Fruit fly (Drosophila melanogaster) whole organism, embryonic: Measurements from ENCODE around the gene Nckx30C.
A peak's percentile ranks its signal among the peaks of the same experiment; 100 is the strongest.

Experiments used
- Awh ChIP-seq: fragments of 200-800 bp; sonication (Bioruptor generic); IDR thresholded peaks from 2 replicates; pipeline ENCODE4, ENCODE4 v1.3.6; 2022; ENCODE audit warnings: missing biosample characterization, missing genetic modification characterization
- CG10959 ChIP-seq: fragments of 200-800 bp; sonication (Bioruptor generic); IDR thresholded peaks from 2 replicates; pipeline ENCODE4 v1.3.6; 2022; ENCODE audit warnings: missing biosample characterization, missing genetic modification characterization
- CG11093 ChIP-seq: fragments of 200-800 bp; sonication (Bioruptor generic); IDR thresholded peaks from 3 replicates; pipeline ENCODE4 v1.3.6; 2022; ENCODE audit warnings: missing biosample characterization, missing genetic modification characterization
- CG11398 ChIP-seq: fragments of 200-800 bp; sonication (Bioruptor generic); optimal IDR thresholded peaks from 2 replicates; lab custom pipeline; 2016; ENCODE audit warnings: missing biosample characterization, missing genetic modification characterization
- CG12236 ChIP-seq: fragments of 200-800 bp; sonication (Bioruptor generic); optimal IDR thresholded peaks from 2 replicates; lab custom pipeline; 2016; ENCODE audit warnings: missing biosample characterization, missing genetic modification characterization
- CG13894 ChIP-seq: fragments of 200-800 bp; sonication (Bioruptor generic); optimal IDR thresholded peaks from 3 replicates; lab custom pipeline; 2018; ENCODE audit warnings: missing biosample characterization, mild to moderate bottlenecking, missing genetic modification characterization, moderate library complexity
- CG14441 ChIP-seq: fragments of 200-800 bp; sonication (Bioruptor generic); IDR thresholded peaks from 2 replicates; pipeline ENCODE4 v1.3.6; 2022; ENCODE audit warnings: missing biosample characterization, missing genetic modification characterization
- CG15514 ChIP-seq: fragments of 200-800 bp; sonication (Bioruptor generic); optimal IDR thresholded peaks from 3 replicates; lab custom pipeline; 2017; ENCODE audit warnings: missing biosample characterization, missing genetic modification characterization, mild to moderate bottlenecking, moderate library complexity, missing genetic modification reagents
- CG1603 ChIP-seq: fragments of 200-800 bp; sonication (Bioruptor generic); optimal IDR thresholded peaks from 2 replicates; lab custom pipeline; 2019; ENCODE audit warnings: missing biosample characterization, mild to moderate bottlenecking, missing genetic modification characterization, moderate library complexity
- CG17912 ChIP-seq: fragments of 200-800 bp; sonication (Bioruptor generic); optimal IDR thresholded peaks from 2 replicates; lab custom pipeline; 2018; ENCODE audit warnings: missing biosample characterization, mild to moderate bottlenecking, missing genetic modification characterization
- CG1832 ChIP-seq: fragments of 200-800 bp; sonication (Bioruptor generic); optimal IDR thresholded peaks from 2 replicates; lab custom pipeline; 2017; ENCODE audit warnings: missing biosample characterization, mild to moderate bottlenecking, missing genetic modification characterization, inconsistent platforms
- CG2116 ChIP-seq: fragments of 200-800 bp; sonication (Bioruptor generic); optimal IDR thresholded peaks from 3 replicates; lab custom pipeline; 2018; ENCODE audit warnings: missing biosample characterization, mild to moderate bottlenecking, missing genetic modification characterization
- CG30403 ChIP-seq: fragments of 200-800 bp; sonication (Bioruptor generic); optimal IDR thresholded peaks from 3 replicates; lab custom pipeline; 2016; ENCODE audit warnings: missing biosample characterization, missing genetic modification characterization
- CG3065 ChIP-seq: fragments of 200-800 bp; sonication (Bioruptor generic); optimal IDR thresholded peaks from 2 replicates; lab custom pipeline; 2016; ENCODE audit warnings: missing biosample characterization, missing genetic modification characterization
- CG4854 ChIP-seq: fragments of 200-800 bp; sonication (Bioruptor generic); optimal IDR thresholded peaks from 2 replicates; lab custom pipeline; 2016; ENCODE audit warnings: missing biosample characterization, missing genetic modification characterization, inconsistent platforms
- CG5180 ChIP-seq: fragments of 200-800 bp; sonication (Bioruptor generic); optimal IDR thresholded peaks from 3 replicates; lab custom pipeline; 2017; ENCODE audit warnings: missing biosample characterization, missing genetic modification characterization, mild to moderate bottlenecking, moderate library complexity, missing genetic modification reagents
- CG6791 ChIP-seq: fragments of 200-800 bp; sonication (Bioruptor generic); IDR thresholded peaks from 3 replicates; pipeline ENCODE4 v1.3.6; 2022; ENCODE audit warnings: missing biosample characterization, missing genetic modification characterization; ENCODE audit not compliant: partially characterized antibody
- CG8089 ChIP-seq: fragments of 200-800 bp; sonication (Bioruptor generic); optimal IDR thresholded peaks from 3 replicates; lab custom pipeline; 2016; ENCODE audit warnings: missing biosample characterization, missing genetic modification characterization
- CG8478 ChIP-seq: fragments of >200 bp; optimal IDR thresholded peaks from 2 replicates; lab custom pipeline; 2018
- CG9817 ChIP-seq: fragments of 200-800 bp; sonication (Bioruptor generic); optimal IDR thresholded peaks from 2 replicates; lab custom pipeline; 2018; ENCODE audit warnings: missing biosample characterization, mild to moderate bottlenecking, missing genetic modification characterization, moderate library complexity
- CHES-1-like ChIP-seq: fragments of 200-800 bp; sonication (Bioruptor generic); optimal IDR thresholded peaks from 2 replicates; lab custom pipeline; 2016; ENCODE audit warnings: missing biosample characterization, missing genetic modification characterization
- CTCF ChIP-seq: fragments of 200-800 bp; sonication (Bioruptor generic); optimal IDR thresholded peaks from 2 replicates; lab custom pipeline; 2017; ENCODE audit warnings: missing biosample characterization, mild to moderate bottlenecking, missing genetic modification characterization, moderate library complexity
- D19B ChIP-seq: fragments of 200-800 bp; sonication (Bioruptor generic); optimal IDR thresholded peaks from 2 replicates; lab custom pipeline; 2017; ENCODE audit warnings: missing biosample characterization, mild to moderate bottlenecking, missing genetic modification characterization
- Dfd ChIP-seq, 2 experiments: fragments of >200 bp; optimal IDR thresholded peaks; 2 replicates each; lab custom pipeline; 2017; ENCODE audit warnings: missing biosample characterization in 2 of 2, missing genetic modification characterization in 2 of 2
- Dll ChIP-seq: fragments of 200-800 bp; sonication (Bioruptor generic); IDR thresholded peaks from 4 replicates; pipeline ENCODE4 v1.3.6; 2022; ENCODE audit warnings: missing biosample characterization, missing genetic modification characterization; ENCODE audit not compliant: partially characterized antibody
- Elba2 ChIP-seq: fragments of 200-800 bp; sonication (Bioruptor generic); optimal IDR thresholded peaks from 3 replicates; lab custom pipeline; 2016; ENCODE audit warnings: missing biosample characterization, missing genetic modification characterization
- Nf-YA ChIP-seq: fragments of 200-800 bp; sonication (Bioruptor generic); IDR thresholded peaks from 2 replicates; pipeline ENCODE4 v1.3.6; 2022; ENCODE audit warnings: missing biosample characterization, missing genetic modification characterization
- Opbp ChIP-seq: fragments of 200-800 bp; sonication (Bioruptor generic); IDR thresholded peaks from 3 replicates; pipeline ENCODE4 v1.3.6; 2022; ENCODE audit warnings: missing biosample characterization, missing genetic modification characterization; ENCODE audit not compliant: partially characterized antibody
- Side ChIP-seq: fragments of 200-800 bp; sonication (Bioruptor generic); optimal IDR thresholded peaks from 2 replicates; lab custom pipeline; 2016; ENCODE audit warnings: missing biosample characterization, missing genetic modification characterization
- TFAM ChIP-seq: fragments of 200-800 bp; sonication (Bioruptor generic); optimal IDR thresholded peaks from 2 replicates; lab custom pipeline; 2017; ENCODE audit warnings: missing biosample characterization, missing genetic modification characterization, inconsistent platforms
- YL-1 ChIP-seq: fragments of 200-800 bp; sonication (Bioruptor generic); optimal IDR thresholded peaks from 3 replicates; lab custom pipeline; 2017; ENCODE audit warnings: missing biosample characterization, mild to moderate bottlenecking, missing genetic modification characterization
- ab ChIP-seq: fragments of 200-800 bp; sonication (Bioruptor generic); optimal IDR thresholded peaks from 2 replicates; lab custom pipeline; 2016; ENCODE audit warnings: missing biosample characterization, missing genetic modification characterization
- abd-A ChIP-seq: fragments of 200-800 bp; sonication (Bioruptor generic); optimal IDR thresholded peaks from 3 replicates; lab custom pipeline; 2019; ENCODE audit warnings: missing biosample characterization, mild to moderate bottlenecking, missing genetic modification characterization, moderate library complexity
- ase ChIP-seq: fragments of 200-800 bp; sonication (Bioruptor generic); IDR thresholded peaks from 3 replicates; pipeline ENCODE4 v1.3.6; 2022; ENCODE audit warnings: missing biosample characterization, missing genetic modification characterization
- bab2 ChIP-seq: fragments of 200-800 bp; sonication (Bioruptor generic); optimal IDR thresholded peaks from 2 replicates; lab custom pipeline; 2016; ENCODE audit warnings: missing biosample characterization, missing genetic modification characterization
- caup ChIP-seq: fragments of 200-800 bp; sonication (Bioruptor generic); optimal IDR thresholded peaks from 3 replicates; lab custom pipeline; 2017; ENCODE audit warnings: missing biosample characterization, mild to moderate bottlenecking, missing genetic modification characterization, moderate library complexity; ENCODE audit not compliant: severe bottlenecking
- cwo ChIP-seq: fragments of 200-800 bp; sonication (Bioruptor generic); optimal IDR thresholded peaks from 3 replicates; lab custom pipeline; 2017; ENCODE audit warnings: missing biosample characterization, missing genetic modification characterization, mild to moderate bottlenecking, moderate library complexity, missing genetic modification reagents
- dmrt11E ChIP-seq: fragments of 200-800 bp; sonication (Bioruptor generic); optimal IDR thresholded peaks from 3 replicates; lab custom pipeline; 2018; ENCODE audit warnings: missing biosample characterization, mild to moderate bottlenecking, missing genetic modification characterization, moderate library complexity
- hb ChIP-seq: fragments of 200-800 bp; sonication (Bioruptor generic); IDR thresholded peaks from 3 replicates; pipeline ENCODE4 v1.3.6; 2022; ENCODE audit warnings: missing biosample characterization, missing genetic modification characterization; ENCODE audit not compliant: partially characterized antibody
- jigr1 ChIP-seq: fragments of 200-800 bp; sonication (Bioruptor generic); IDR thresholded peaks from 3 replicates; pipeline ENCODE4 v1.3.6; 2022; ENCODE audit warnings: missing biosample characterization, missing genetic modification characterization
- lilli ChIP-seq: fragments of 200-800 bp; sonication (Bioruptor generic); optimal IDR thresholded peaks from 3 replicates; lab custom pipeline; 2016; ENCODE audit warnings: missing biosample characterization, missing genetic modification characterization
- luna ChIP-seq: fragments of 200-800 bp; sonication (Bioruptor generic); optimal IDR thresholded peaks from 2 replicates; lab custom pipeline; 2016; ENCODE audit warnings: missing biosample characterization, missing genetic modification characterization
- maf-S ChIP-seq: fragments of 200-800 bp; sonication (Bioruptor generic); optimal IDR thresholded peaks from 2 replicates; lab custom pipeline; 2016; ENCODE audit warnings: missing biosample characterization, missing genetic modification characterization
- nom ChIP-seq: fragments of 200-800 bp; sonication (Bioruptor generic); optimal IDR thresholded peaks from 2 replicates; lab custom pipeline; 2017; ENCODE audit warnings: missing biosample characterization, missing genetic modification characterization, mild to moderate bottlenecking, moderate library complexity, missing genetic modification reagents
- salm ChIP-seq: fragments of 200-800 bp; sonication (Bioruptor generic); optimal IDR thresholded peaks from 2 replicates; lab custom pipeline; 2018; ENCODE audit warnings: missing biosample characterization, mild to moderate bottlenecking, missing genetic modification characterization
- slp2 ChIP-seq: fragments of 200-800 bp; sonication (Bioruptor generic); optimal IDR thresholded peaks from 2 replicates; lab custom pipeline; 2016; ENCODE audit warnings: missing biosample characterization, missing genetic modification characterization
- tap ChIP-seq: fragments of 200-800 bp; optimal IDR thresholded peaks from 3 replicates; lab custom pipeline; 2019; ENCODE audit warnings: missing biosample characterization, mild to moderate bottlenecking, missing genetic modification characterization, moderate library complexity
- tll ChIP-seq, 2 experiments: fragments of 200-800 bp in 1 of 2; fragments of >200 bp in 1 of 2; sonication (Bioruptor generic) in 1 of 2; optimal IDR thresholded peaks; 2 replicates each; lab custom pipeline; 2017 to 2019; ENCODE audit warnings: missing biosample characterization in 2 of 2, missing genetic modification characterization in 2 of 2, mild to moderate bottlenecking in 1 of 2, moderate library complexity in 1 of 2
- ttk ChIP-seq: fragments of 200-800 bp; sonication (Bioruptor generic); IDR thresholded peaks from 2 replicates; pipeline ENCODE4 v2.1.2; 2022; ENCODE audit warnings: missing biosample characterization, missing genetic modification characterization
- unc-4 ChIP-seq: fragments of 200-800 bp; sonication (Bioruptor generic); IDR thresholded peaks from 2 replicates; pipeline ENCODE4 v1.3.6; 2022; ENCODE audit warnings: missing biosample characterization, missing genetic modification characterization; ENCODE audit not compliant: partially characterized antibody
- vfl ChIP-seq: fragments of 200-800 bp; sonication (Bioruptor generic); optimal IDR thresholded peaks from 2 replicates; lab custom pipeline; 2016; ENCODE audit warnings: missing biosample characterization, missing genetic modification characterization

Gene Nckx30C

dm6 chr2L:9790535-9790992, 44.3 kb upstream of the Nckx30C start, which contains the start of gene CG4036 (continued):
- peak; percentile 40 for TF ChIP-seq CG15514
- TF ChIP-seq Dll (GFP tag; lab: Robert Waterston, UW): peak; percentile 25; the same call in 1 of the 4 replicates
- TF ChIP-seq YL-1 (GFP tag; lab: Kevin White, UChicago): peak; percentile 67
- TF ChIP-seq CG13894 (tag; lab: Kevin White, UChicago): no peak
- TF ChIP-seq CG17912: no peak
- TF ChIP-seq abd-A (tag; lab: Kevin White, UChicago): no peak
- TF ChIP-seq luna (GFP tag; lab: Kevin White, UChicago): no peak
- no peak for TF ChIP-seq CG4854 (GFP tag; lab: Kevin White, UChicago)
- peak; percentile 18 for TF ChIP-seq CG2116 (GFP tag; lab: Kevin White, UChicago)
- no peak for TF ChIP-seq salm (tag; lab: Kevin White, UChicago)
- TF ChIP-seq TFAM: no peak
- TF ChIP-seq vfl (GFP tag; lab: Kevin White, UChicago): no peak
- no peak for TF ChIP-seq CG5180 (GFP tag; lab: Kevin White, UChicago)
- no peak for TF ChIP-seq maf-S (GFP tag; lab: Kevin White, UChicago)
- no peak for TF ChIP-seq hb (GFP tag; lab: Robert Waterston, UW)
- TF ChIP-seq ttk: no peak
- TF ChIP-seq CG8089 (GFP tag; lab: Kevin White, UChicago): no peak
- no peak for TF ChIP-seq tll (GFP tag; optimal IDR thresholded peaks at IDR 0.05; lab: Kevin White, UChicago)
- peak; percentile 59; the same call in 1 of the 3 replicates for TF ChIP-seq Opbp
- no peak for TF ChIP-seq bab2 (GFP tag; lab: Kevin White, UChicago)
- TF ChIP-seq Dfd (GFP tag; optimal IDR thresholded peaks at IDR 0.05; lab: Kevin White, UChicago): no peak
- TF ChIP-seq CG11398 (GFP tag; lab: Kevin White, UChicago): no peak
- no peak for TF ChIP-seq D19B (GFP tag; lab: Kevin White, UChicago)
- no peak for TF ChIP-seq Awh
- no peak for TF ChIP-seq slp2 (GFP tag; lab: Kevin White, UChicago)
- TF ChIP-seq CG30403: no peak
- no peak for TF ChIP-seq cwo (GFP tag; lab: Kevin White, UChicago)
- no peak for TF ChIP-seq CG8478 (lab: Kevin White, UChicago)
- no peak for TF ChIP-seq CG1832 (GFP tag; lab: Kevin White, UChicago)
- TF ChIP-seq CTCF (GFP tag; lab: Kevin White, UChicago): no peak
- TF ChIP-seq CG12236 (GFP tag; lab: Kevin White, UChicago): no peak
- no peak for TF ChIP-seq ase (GFP tag; lab: Robert Waterston, UW)
- peak; percentile 33 for TF ChIP-seq nom
- TF ChIP-seq CG1603 (tag; lab: Kevin White, UChicago): peak; percentile 72
- no peak for TF ChIP-seq Nf-YA (GFP tag; lab: Robert Waterston, UW)
- peak; percentile 30 for TF ChIP-seq CHES-1-like
- TF ChIP-seq CG10959 (GFP tag; lab: Robert Waterston, UW): no peak
- no peak for TF ChIP-seq ab (GFP tag; lab: Kevin White, UChicago)
- TF ChIP-seq CG3065 (GFP tag; lab: Kevin White, UChicago): no peak
- TF ChIP-seq Side (GFP tag; lab: Kevin White, UChicago): no peak
- TF ChIP-seq CG9817 (tag; lab: Kevin White, UChicago): no peak
- TF ChIP-seq unc-4 (GFP tag; lab: Robert Waterston, UW): 0 out of 2 replicates have a peak, but pooled peaks have one; percentile 37
- no peak for TF ChIP-seq dmrt11E (tag; lab: Kevin White, UChicago)
- peak; percentile 16; the same call in 1 of the 3 replicates for TF ChIP-seq CG6791
- no peak for TF ChIP-seq Elba2 (GFP tag; lab: Kevin White, UChicago)
- TF ChIP-seq tap: no peak
- TF ChIP-seq lilli (GFP tag; lab: Kevin White, UChicago): no peak
- no peak for TF ChIP-seq CG14441 (GFP tag; lab: Robert Waterston, UW)
- TF ChIP-seq caup: no peak
- no peak for TF ChIP-seq jigr1 (GFP tag; lab: Robert Waterston, UW)
- no peak for TF ChIP-seq CG11093
